Fruit fly (Drosophila melanogaster) whole organism, prepupa: ENCODE data around the gene rno.

Experiments
- CG11762 ChIP-seq: fragments of 200-800 bp; sonication (Bioruptor generic); optimal IDR thresholded peaks from 3 replicates; lab custom pipeline; 2016; ENCODE audit warnings: missing biosample characterization, missing genetic modification characterization; ENCODE audit not compliant: insufficient read depth
- CG6276 ChIP-seq: fragments of 200-800 bp; sonication (Bioruptor generic); optimal IDR thresholded peaks from 2 replicates; lab custom pipeline; 2017; ENCODE audit warnings: missing biosample characterization, mild to moderate bottlenecking, missing genetic modification characterization
- CG8119 ChIP-seq: fragments of 200-800 bp; sonication (Bioruptor generic); IDR thresholded peaks from 3 replicates; pipeline ENCODE4 v1.3.6; 2022; ENCODE audit warnings: missing biosample characterization, missing genetic modification characterization
- Gug ChIP-seq: fragments of 200-800 bp; sonication (Bioruptor generic); IDR thresholded peaks from 2 replicates; pipeline ENCODE4 v1.3.6; 2022; ENCODE audit warnings: missing biosample characterization, missing genetic modification characterization
- Lpt ChIP-seq: fragments of 200-800 bp; sonication (Bioruptor generic); optimal IDR thresholded peaks from 3 replicates; lab custom pipeline; 2016; ENCODE audit warnings: missing biosample characterization, missing genetic modification characterization
- OdsH ChIP-seq: fragments of 200-800 bp; sonication (Bioruptor generic); optimal IDR thresholded peaks from 3 replicates; lab custom pipeline; 2016; ENCODE audit warnings: missing biosample characterization, missing genetic modification characterization
- acj6 ChIP-seq: fragments of 200-800 bp; sonication (Bioruptor generic); optimal IDR thresholded peaks from 3 replicates; lab custom pipeline; 2016; ENCODE audit warnings: missing biosample characterization, missing genetic modification characterization
- lz ChIP-seq: fragments of 200-800 bp; sonication (Bioruptor generic); optimal IDR thresholded peaks from 3 replicates; lab custom pipeline; 2016; ENCODE audit warnings: missing biosample characterization, missing genetic modification characterization

- no peak for TF ChIP-seq Gug
- TF ChIP-seq acj6, result no peak
- TF ChIP-seq Lpt (GFP tag; lab: Kevin White, UChicago), result no peak
- no peak for TF ChIP-seq CG6276
- no peak for TF ChIP-seq CG11762 (GFP tag; lab: Kevin White, UChicago)
- no peak for TF ChIP-seq lz
- TF ChIP-seq OdsH (GFP tag; lab: Kevin White, UChicago), result no peak
- no peak for TF ChIP-seq CG8119 (GFP tag; lab: Robert Waterston, UW)
These were observed 53.5 kb downstream of the rno start, which contains the start of gene CG6845 for dm6 chr3L:145998-146576.
